Fruit fly (Drosophila melanogaster): ENCODE results near the gene sls.

DNA sequence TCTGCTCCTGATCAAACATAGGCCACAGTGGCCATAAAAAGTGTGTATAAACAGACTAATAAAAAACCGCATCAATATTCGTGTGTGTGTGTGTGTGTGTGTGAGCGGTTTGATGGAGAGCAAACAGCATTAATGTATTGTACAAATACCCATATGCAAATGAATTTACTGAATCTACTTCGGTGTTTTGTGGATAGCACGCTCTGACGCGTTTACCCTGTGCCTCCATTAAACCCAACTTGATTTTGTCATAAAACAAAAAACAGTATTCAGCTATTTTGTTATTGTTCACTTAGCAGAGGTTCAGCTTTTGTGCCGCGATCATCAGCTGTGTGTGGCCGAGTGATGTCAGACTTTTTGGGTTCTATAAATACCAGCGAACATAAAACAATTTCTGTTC is 28.9 kb upstream of the sls start:
- TF ChIP-seq h (optimal IDR thresholded peaks at IDR 0.05) (no peak), insv (optimal IDR thresholded peaks at IDR 0.05) (no peak), ttk (optimal IDR thresholded peaks at IDR 0.05) (no peak)

Measured in Kc167 (cell line).